Fruit fly (Drosophila melanogaster) whole organism, prepupa: Measurements from ENCODE around the gene CG10508.

Experiments used
- Blimp-1 ChIP-seq: fragments of 200-800 bp; sonication (Bioruptor generic); optimal IDR thresholded peaks from 3 replicates; lab custom pipeline; 2017; ENCODE audit warnings: missing biosample characterization, missing genetic modification characterization, mild to moderate bottlenecking, moderate library complexity, missing genetic modification reagents
- CG1621 ChIP-seq: fragments of 200-800 bp; sonication (Bioruptor generic); optimal IDR thresholded peaks from 3 replicates; lab custom pipeline; 2018; ENCODE audit warnings: missing biosample characterization, mild to moderate bottlenecking, missing genetic modification characterization
- CG16779 ChIP-seq: fragments of 200-800 bp; sonication (Bioruptor generic); optimal IDR thresholded peaks from 3 replicates; lab custom pipeline; 2017; ENCODE audit warnings: missing biosample characterization, mild to moderate bottlenecking, missing genetic modification characterization
- CG31627 ChIP-seq: fragments of 200-800 bp; sonication (Bioruptor generic); optimal IDR thresholded peaks from 3 replicates; lab custom pipeline; 2016; ENCODE audit warnings: missing biosample characterization, missing genetic modification characterization
- CG34406 ChIP-seq: fragments of 200-800 bp; sonication (Bioruptor generic); optimal IDR thresholded peaks from 3 replicates; lab custom pipeline; 2016; ENCODE audit warnings: missing biosample characterization, missing genetic modification characterization
- CG4318 ChIP-seq: fragments of 200-800 bp; sonication (Bioruptor generic); optimal IDR thresholded peaks from 3 replicates; lab custom pipeline; 2017; ENCODE audit warnings: missing biosample characterization, mild to moderate bottlenecking, missing genetic modification characterization
- CG6792 ChIP-seq: fragments of 200-800 bp; sonication (Bioruptor generic); optimal IDR thresholded peaks from 3 replicates; lab custom pipeline; 2016; ENCODE audit warnings: missing biosample characterization, missing genetic modification characterization
- CG6808 ChIP-seq: fragments of 200-800 bp; sonication (Bioruptor generic); optimal IDR thresholded peaks from 3 replicates; lab custom pipeline; 2017; ENCODE audit warnings: missing biosample characterization, missing genetic modification characterization, mild to moderate bottlenecking, moderate library complexity, missing genetic modification reagents
- CG6854 ChIP-seq: fragments of 200-800 bp; sonication (Bioruptor generic); optimal IDR thresholded peaks from 2 replicates; lab custom pipeline; 2017; ENCODE audit warnings: missing biosample characterization, mild to moderate bottlenecking, missing genetic modification characterization
- CG8319 ChIP-seq: fragments of 200-800 bp; sonication (Bioruptor generic); optimal IDR thresholded peaks from 3 replicates; lab custom pipeline; 2016; ENCODE audit warnings: missing biosample characterization, missing genetic modification characterization
- CG8632 ChIP-seq: fragments of 200-800 bp; sonication (Bioruptor generic); optimal IDR thresholded peaks from 3 replicates; lab custom pipeline; 2016; ENCODE audit warnings: missing biosample characterization, missing genetic modification characterization
- Eip78C ChIP-seq: fragments of 200-800 bp; sonication (Bioruptor generic); peaks from one replicate; lab custom pipeline; 2016; ENCODE audit warnings: missing biosample characterization, missing genetic modification characterization
- Eip93F ChIP-seq: fragments of 200-800 bp; sonication (Bioruptor generic); optimal IDR thresholded peaks from 2 replicates; lab custom pipeline; 2016; ENCODE audit warnings: missing biosample characterization, mild to moderate bottlenecking, missing genetic modification characterization
- Ets21C ChIP-seq: fragments of 200-800 bp; sonication (Bioruptor generic); optimal IDR thresholded peaks from 3 replicates; lab custom pipeline; 2016; ENCODE audit warnings: missing biosample characterization, missing genetic modification characterization
- Ets96B ChIP-seq: fragments of 200-800 bp; optimal IDR thresholded peaks from 2 replicates; lab custom pipeline; 2019; ENCODE audit warnings: missing biosample characterization, mild to moderate bottlenecking, missing genetic modification characterization, moderate library complexity
- Lpt ChIP-seq: fragments of 200-800 bp; sonication (Bioruptor generic); optimal IDR thresholded peaks from 3 replicates; lab custom pipeline; 2016; ENCODE audit warnings: missing biosample characterization, missing genetic modification characterization
- Met ChIP-seq: fragments of 200-800 bp; sonication (Bioruptor generic); optimal IDR thresholded peaks from 3 replicates; lab custom pipeline; 2016; ENCODE audit warnings: missing biosample characterization, missing genetic modification characterization
- OdsH ChIP-seq: fragments of 200-800 bp; sonication (Bioruptor generic); optimal IDR thresholded peaks from 3 replicates; lab custom pipeline; 2016; ENCODE audit warnings: missing biosample characterization, missing genetic modification characterization
- Smox ChIP-seq: fragments of 200-800 bp; sonication (Bioruptor generic); optimal IDR thresholded peaks from 3 replicates; lab custom pipeline; 2016; ENCODE audit warnings: missing biosample characterization, missing genetic modification characterization
- Sox14 ChIP-seq: fragments of 200-800 bp; sonication (Bioruptor generic); optimal IDR thresholded peaks from 3 replicates; lab custom pipeline; 2016; ENCODE audit warnings: missing biosample characterization, missing genetic modification characterization
- Sox15 ChIP-seq: fragments of 200-800 bp; sonication (Bioruptor generic); optimal IDR thresholded peaks from 3 replicates; lab custom pipeline; 2016; ENCODE audit warnings: missing biosample characterization, missing genetic modification characterization
- achi ChIP-seq: fragments of 200-800 bp; sonication (Bioruptor generic); optimal IDR thresholded peaks from 3 replicates; lab custom pipeline; 2016; ENCODE audit warnings: missing biosample characterization, missing genetic modification characterization
- acj6 ChIP-seq: fragments of 200-800 bp; sonication (Bioruptor generic); optimal IDR thresholded peaks from 3 replicates; lab custom pipeline; 2016; ENCODE audit warnings: missing biosample characterization, missing genetic modification characterization
- dac ChIP-seq: fragments of 200-800 bp; sonication (Bioruptor generic); optimal IDR thresholded peaks from 2 replicates; lab custom pipeline; 2017; ENCODE audit warnings: missing biosample characterization, mild to moderate bottlenecking, missing genetic modification characterization
- dsx ChIP-seq: fragments of 200-800 bp; optimal IDR thresholded peaks from 3 replicates; lab custom pipeline; 2019; ENCODE audit warnings: missing biosample characterization, mild to moderate bottlenecking, missing genetic modification characterization, moderate library complexity; ENCODE audit not compliant: poor library complexity, severe bottlenecking
- eg ChIP-seq: fragments of 200-800 bp; sonication (Bioruptor generic); IDR thresholded peaks from 3 replicates; pipeline ENCODE4 v1.3.6; 2022; ENCODE audit warnings: missing biosample characterization, missing genetic modification characterization
- esn ChIP-seq: fragments of 200-800 bp; sonication (Bioruptor generic); optimal IDR thresholded peaks from 2 replicates; lab custom pipeline; 2016; ENCODE audit warnings: missing biosample characterization, mild to moderate bottlenecking, missing genetic modification characterization, moderate library complexity
- fd59A ChIP-seq: fragments of 200-800 bp; sonication (Bioruptor generic); optimal IDR thresholded peaks from 2 replicates; lab custom pipeline; 2017; ENCODE audit warnings: missing biosample characterization, mild to moderate bottlenecking, missing genetic modification characterization, missing genetic modification reagents
- fkh ChIP-seq: fragments of 200-800 bp; sonication (Bioruptor generic); optimal IDR thresholded peaks from 3 replicates; lab custom pipeline; 2017; ENCODE audit warnings: missing biosample characterization, mild to moderate bottlenecking, missing genetic modification characterization, moderate library complexity
- lz ChIP-seq: fragments of 200-800 bp; sonication (Bioruptor generic); optimal IDR thresholded peaks from 3 replicates; lab custom pipeline; 2016; ENCODE audit warnings: missing biosample characterization, missing genetic modification characterization
- net ChIP-seq: fragments of 200-800 bp; sonication (Bioruptor generic); optimal IDR thresholded peaks from 3 replicates; lab custom pipeline; 2016; ENCODE audit warnings: missing biosample characterization, missing genetic modification characterization
- pdm3 ChIP-seq: fragments of 200-800 bp; sonication (Bioruptor generic); optimal IDR thresholded peaks from 3 replicates; lab custom pipeline; 2016; ENCODE audit warnings: missing biosample characterization, missing genetic modification characterization
- salr ChIP-seq, 2 experiments: fragments of 200-800 bp; sonication (Bioruptor generic); optimal IDR thresholded peaks; 3 replicates each; lab custom pipeline; 2016 to 2018; ENCODE audit warnings: missing biosample characterization in 2 of 2, missing genetic modification characterization in 2 of 2, mild to moderate bottlenecking in 1 of 2
- spab ChIP-seq: fragments of 200-800 bp; sonication (Bioruptor generic); optimal IDR thresholded peaks from 2 replicates; lab custom pipeline; 2017; ENCODE audit warnings: missing biosample characterization, mild to moderate bottlenecking, missing genetic modification characterization, missing genetic modification reagents
- ss ChIP-seq, 2 experiments: fragments of 200-800 bp; sonication (Bioruptor generic); optimal IDR thresholded peaks; 2 replicates in 1 of 2; 3 replicates in 1 of 2; lab custom pipeline; 2017 to 2018; ENCODE audit warnings: mild to moderate bottlenecking in 2 of 2, missing biosample characterization in 2 of 2, missing genetic modification characterization in 2 of 2, moderate library complexity in 1 of 2
- svp ChIP-seq: fragments of 200-800 bp; sonication (Bioruptor generic); peaks from one replicate; lab custom pipeline; 2016; ENCODE audit warnings: missing biosample characterization, missing genetic modification characterization
- topi ChIP-seq: fragments of 200-800 bp; sonication (Bioruptor generic); optimal IDR thresholded peaks from 3 replicates; lab custom pipeline; 2016; ENCODE audit warnings: missing biosample characterization, missing genetic modification characterization

CG10508 gene

DNA sequence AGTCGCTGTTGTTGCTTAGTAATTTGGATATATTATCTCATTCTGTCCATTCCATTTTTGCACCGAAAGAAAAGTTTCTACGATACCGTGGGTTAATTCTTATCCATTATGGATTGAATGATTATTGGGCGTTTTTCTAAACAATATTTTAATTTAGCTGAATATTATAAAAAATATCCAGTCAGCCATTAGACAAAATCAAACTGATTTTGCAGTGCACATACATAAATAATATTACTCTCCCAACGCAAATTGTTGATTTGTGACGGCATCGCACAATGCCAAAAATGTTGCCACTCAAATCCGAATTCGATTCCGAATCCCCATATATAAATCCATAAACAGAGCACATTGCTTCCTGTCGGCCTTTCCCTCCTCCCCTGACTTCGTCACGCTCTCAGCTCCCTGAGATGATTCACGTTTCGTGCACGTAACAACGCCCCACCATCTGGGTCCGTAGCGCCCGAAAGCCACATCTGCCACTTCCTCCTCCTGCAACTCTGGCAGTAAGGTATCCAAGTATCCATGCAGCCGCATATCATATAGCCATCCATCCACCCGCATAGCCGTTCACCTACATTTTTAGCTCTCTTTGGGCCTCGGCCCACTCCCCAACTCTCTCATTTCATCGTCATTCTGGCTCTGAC lies 33.0 kb upstream of the CG10508 start (continued):
- TF ChIP-seq ss (GFP tag; optimal IDR thresholded peaks at IDR 0.05; lab: Kevin White, UChicago) (peak; percentile 3 to 31), CG6854 (no peak), CG4318 (no peak), OdsH (GFP tag; lab: Kevin White, UChicago) (peak; percentile 64), CG6792 (GFP tag; lab: Kevin White, UChicago) (peak; percentile 47), achi (peak; percentile 51), pdm3 (GFP tag; lab: Kevin White, UChicago) (peak; percentile 70), Eip93F (GFP tag; lab: Kevin White, UChicago) (no peak)

DNA sequence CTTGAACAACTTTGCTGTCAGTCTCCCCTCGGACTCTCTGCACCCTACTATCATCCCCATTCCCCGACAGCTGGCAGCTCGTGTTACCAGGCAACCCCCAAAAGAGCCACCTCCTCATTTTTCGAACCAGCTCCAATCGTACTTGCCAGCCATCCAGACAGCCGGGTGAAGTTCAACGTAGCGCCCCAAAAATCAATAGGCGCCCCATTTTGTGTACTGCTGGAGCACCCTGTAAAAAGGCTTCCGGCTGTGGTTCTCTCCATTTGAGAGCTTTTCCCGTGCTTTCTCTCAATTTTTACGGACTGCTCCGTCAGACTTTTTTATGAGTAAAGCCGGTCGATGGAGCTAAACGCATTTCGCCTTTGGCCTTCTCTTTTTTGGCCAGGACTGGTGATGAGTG lies 24.4 kb upstream of the CG10508 start:
- TF ChIP-seq dsx (GFP tag; lab: Kevin White, UChicago) (no peak), Eip78C (peak; percentile 29)

DNA sequence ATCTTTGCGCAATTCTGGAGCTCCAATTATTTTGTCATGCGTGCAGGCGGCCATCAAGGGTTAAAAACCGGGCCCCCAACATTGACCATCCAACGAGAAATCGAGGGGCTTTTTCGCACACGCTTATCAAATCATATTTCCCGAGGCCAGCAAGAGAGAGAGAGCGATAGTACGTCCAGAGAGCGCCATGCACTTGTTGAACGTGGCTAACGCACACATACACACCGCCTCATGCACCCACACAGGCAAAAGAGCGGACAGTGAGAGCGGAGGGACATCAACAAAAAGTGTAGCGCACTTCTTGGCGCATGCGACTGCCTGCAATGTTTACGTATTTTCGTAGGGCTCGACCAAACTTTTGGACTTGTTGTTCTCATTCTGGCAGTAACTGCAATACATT lies 23.5 kb upstream of the CG10508 start:
- no peak for TF ChIP-seq topi (GFP tag; lab: Kevin White, UChicago)
- no peak for TF ChIP-seq spab
- no peak for TF ChIP-seq Smox (GFP tag; lab: Kevin White, UChicago)
- TF ChIP-seq acj6, result no peak
- no peak for TF ChIP-seq salr (GFP tag; optimal IDR thresholded peaks at IDR 0.05; lab: Kevin White, UChicago)
- TF ChIP-seq CG6808 (GFP tag; lab: Kevin White, UChicago), result no peak
- TF ChIP-seq ss (GFP tag; optimal IDR thresholded peaks at IDR 0.05; lab: Kevin White, UChicago), result no peak
- no peak for TF ChIP-seq Met (GFP tag; lab: Kevin White, UChicago)
- no peak for TF ChIP-seq esn
- no peak for TF ChIP-seq Sox14 (GFP tag; lab: Kevin White, UChicago)
- no peak for TF ChIP-seq CG1621 (tag; lab: Kevin White, UChicago)
- no peak for TF ChIP-seq svp
- TF ChIP-seq fd59A (GFP tag; lab: Kevin White, UChicago), result no peak
- no peak for TF ChIP-seq Ets21C (GFP tag; lab: Kevin White, UChicago)
- TF ChIP-seq CG6854, result no peak
- no peak for TF ChIP-seq dsx (GFP tag; lab: Kevin White, UChicago)
- TF ChIP-seq CG8632 (GFP tag; lab: Kevin White, UChicago), result no peak
- TF ChIP-seq eg, result no peak
- no peak for TF ChIP-seq Ets96B (tag; lab: Kevin White, UChicago)

DNA sequence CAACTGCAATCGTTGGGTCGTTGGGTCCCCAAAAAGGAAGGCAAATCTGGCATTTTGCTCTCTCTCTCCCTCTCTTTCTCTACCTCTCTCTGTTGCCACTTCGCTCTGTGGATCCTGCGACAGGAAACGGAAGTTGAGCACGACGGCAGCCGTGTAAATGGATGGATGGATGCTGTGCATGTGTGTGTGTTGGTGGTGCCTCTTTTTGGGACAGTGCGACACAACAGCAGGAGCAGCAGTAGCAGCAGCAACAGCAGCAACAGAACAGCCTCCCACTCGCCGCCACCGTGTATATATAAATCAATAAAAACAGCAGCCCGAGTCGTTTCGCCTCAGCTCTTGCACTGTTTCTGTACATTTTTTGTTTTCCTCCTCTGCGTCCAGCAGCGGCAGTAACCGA lies 18.0 kb upstream of the CG10508 start:
- TF ChIP-seq Eip78C (peak; percentile 58), fkh (GFP tag; lab: Kevin White, UChicago) (no peak), OdsH (GFP tag; lab: Kevin White, UChicago) (no peak)

DNA sequence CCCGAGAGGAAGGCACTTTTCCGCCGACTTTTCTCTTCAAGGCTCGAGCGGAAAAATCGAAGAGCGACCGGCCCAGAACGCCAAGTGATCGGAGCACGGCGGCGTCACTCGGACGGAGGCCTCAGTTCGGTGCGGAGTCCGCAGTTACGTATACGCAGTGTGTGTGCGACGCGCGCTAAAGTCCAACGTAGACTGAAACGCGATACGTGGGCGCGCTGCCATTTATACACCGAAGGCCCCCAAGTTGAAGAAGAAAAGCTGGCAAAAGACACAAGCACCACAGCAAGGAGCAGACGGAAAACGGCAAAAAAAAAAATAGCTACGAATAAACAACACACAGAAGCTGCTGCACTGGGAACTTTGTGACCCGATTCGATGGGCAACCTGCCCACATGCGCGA lies 16.8 kb upstream of the CG10508 start, which contains the start of gene CG42337:
Gene CG42337, minus strand, starts transcription at position 194 of the 400 bp plus-strand sequence.
- TF ChIP-seq Blimp-1 (GFP tag; lab: Kevin White, UChicago), result no peak
- no peak for TF ChIP-seq CG16779 (tag; lab: Kevin White, UChicago)
- TF ChIP-seq Sox15 (GFP tag; lab: Kevin White, UChicago), result no peak

- TF ChIP-seq dac (GFP tag; lab: Kevin White, UChicago), result no peak
- TF ChIP-seq Lpt (GFP tag; lab: Kevin White, UChicago), result no peak
- TF ChIP-seq CG34406 (GFP tag; lab: Kevin White, UChicago), result no peak
- TF ChIP-seq net (GFP tag; lab: Kevin White, UChicago), result no peak
- no peak for TF ChIP-seq CG16779 (tag; lab: Kevin White, UChicago)
- TF ChIP-seq Met (GFP tag; lab: Kevin White, UChicago), result no peak
- TF ChIP-seq CG31627, result no peak
- no peak for TF ChIP-seq eg
- TF ChIP-seq lz (GFP tag; lab: Kevin White, UChicago), result no peak
- TF ChIP-seq CG8319 (GFP tag; lab: Kevin White, UChicago), result no peak
- TF ChIP-seq Ets96B (tag; lab: Kevin White, UChicago), result no peak
Observed at dm6 chr3L:21194392-21194925, 15.6 kb upstream of the CG10508 start.
